Fruit fly (Drosophila melanogaster): Measurements from ENCODE around the gene mRpL45.

Gene mRpL45

dm6 chr3R:22639239-22639858 lies 21.1 kb downstream of the mRpL45 start, which contains the start of the genes loco and wake (continued):
- TF ChIP-seq eve (GFP tag; optimal IDR thresholded peaks at IDR 0.05) (no peak), dimm (GFP tag; IDR thresholded peaks at IDR 0.05) (no peak), PHDP (tag; optimal IDR thresholded peaks at IDR 0.05) (no peak), CG4360 (GFP tag; IDR thresholded peaks at IDR 0.05) (no peak), CG33213 (GFP tag; optimal IDR thresholded peaks at IDR 0.05) (peak; percentile 83), dmrt99B (tag; optimal IDR thresholded peaks at IDR 0.05) (no peak), zfh2 (GFP tag; optimal IDR thresholded peaks at IDR 0.05) (no peak), CG7357 (GFP tag; IDR thresholded peaks at IDR 0.05) (no peak), Nf-YB (GFP tag; optimal IDR thresholded peaks at IDR 0.05) (no peak), CG13624 (GFP tag; optimal IDR thresholded peaks at IDR 0.05) (no peak), luna (GFP tag; optimal IDR thresholded peaks at IDR 0.05) (no peak), Ets65A (GFP tag) (peak; percentile 93), Ada2b (GFP tag; IDR thresholded peaks at IDR 0.05) (0 out of 2 replicates have a peak, but pooled peaks have one; percentile 3), CG7786 (GFP tag; optimal IDR thresholded peaks at IDR 0.05) (peak; percentile 4), CG2202 (tag; optimal IDR thresholded peaks at IDR 0.05) (no peak), CG6854 (GFP tag; optimal IDR thresholded peaks at IDR 0.05) (no peak), CG8290 (GFP tag; optimal IDR thresholded peaks at IDR 0.05) (peak; percentile 76), CG8290 (tag; optimal IDR thresholded peaks at IDR 0.05) (peak; percentile 2 to 45), az2 (GFP tag; optimal IDR thresholded peaks at IDR 0.05) (peak; percentile 5), sim (GFP tag; IDR thresholded peaks at IDR 0.05) (no peak), CG13287 (GFP tag; IDR thresholded peaks at IDR 0.05; ENCODE audit: partially characterized antibody) (peak; percentile 96), CG34224 (GFP tag; IDR thresholded peaks at IDR 0.05; ENCODE audit: partially characterized antibody) (peak; percentile 88), disco-r (GFP tag; optimal IDR thresholded peaks at IDR 0.05) (no peak), CG7987 (GFP tag; optimal IDR thresholded peaks at IDR 0.05) (no peak), CG9797 (GFP tag; optimal IDR thresholded peaks at IDR 0.05) (peak; percentile 37), CG15601 (tag; optimal IDR thresholded peaks at IDR 0.05) (peak; percentile 4), row (GFP tag; IDR thresholded peaks at IDR 0.05) (0 out of 3 replicates have a peak, but pooled peaks have one; percentile 24), CG2116 (GFP tag; optimal IDR thresholded peaks at IDR 0.05) (peak; percentile 80), insv (GFP tag; optimal IDR thresholded peaks at IDR 0.05) (peak in 1 of 2 experiments; percentile 39), MESR4 (GFP tag; optimal IDR thresholded peaks at IDR 0.05) (no peak), tna (GFP tag; IDR thresholded peaks at IDR 0.05; ENCODE audit: partially characterized antibody) (peak; percentile 69; the same call in 1 of the 2 replicates), CG10267 (tag; optimal IDR thresholded peaks at IDR 0.05) (peak; percentile 67), CG8089 (GFP tag; optimal IDR thresholded peaks at IDR 0.05) (no peak), CG5953 (GFP tag; IDR thresholded peaks at IDR 0.05) (no peak), CG12071 (GFP tag; optimal IDR thresholded peaks at IDR 0.05) (no peak), CG8281 (tag; optimal IDR thresholded peaks at IDR 0.05) (no peak), CG7963 (GFP tag; IDR thresholded peaks at IDR 0.05; ENCODE audit: partially characterized antibody) (peak; percentile 80), btn (GFP tag; optimal IDR thresholded peaks at IDR 0.05) (no peak), CG11456 (GFP tag; IDR thresholded peaks at IDR 0.05) (no peak), abd-A (tag; optimal IDR thresholded peaks at IDR 0.05) (peak; percentile 4), Hey (tag; optimal IDR thresholded peaks at IDR 0.05) (no peak), ato (GFP tag; IDR thresholded peaks at IDR 0.05; ENCODE audit: partially characterized antibody) (peak; percentile 71; the same call in 1 of the 2 replicates), Hand (GFP tag; optimal IDR thresholded peaks at IDR 0.05) (no peak), CG31441 (GFP tag; IDR thresholded peaks at IDR 0.05) (no peak), CG11695 (GFP tag; IDR thresholded peaks at IDR 0.05) (no peak), ci (GFP tag; IDR thresholded peaks at IDR 0.05) (no peak), CG2875 (GFP tag; optimal IDR thresholded peaks at IDR 0.05) (no peak), CG7839 (tag; optimal IDR thresholded peaks at IDR 0.05) (no peak), org-1 (GFP tag; optimal IDR thresholded peaks at IDR 0.05) (no peak), crc (GFP tag; optimal IDR thresholded peaks at IDR 0.05) (no peak)
